Fruit fly (Drosophila melanogaster): ENCODE measurements around the gene Zir.

dm6 chr2L:107032-107431, 12.5 kb downstream of the Zir start:
- TF ChIP-seq insv (optimal IDR thresholded peaks at IDR 0.05) (no peak), ttk (optimal IDR thresholded peaks at IDR 0.05) (no peak)
